Worm (Caenorhabditis elegans): ENCODE data around the gene tag-294.

Gene tag-294

ce11 chrX:5811997-5812562, 48.9 kb upstream of the tag-294 start (continued):
- TF ChIP-seq F37D6.2 (tag; optimal IDR thresholded peaks at IDR 0.05) (peak; percentile 76), aha-1 (tag) (peak; percentile 94), fkh-10 (GFP tag; optimal IDR thresholded peaks at IDR 0.05) (peak; percentile 55), mdl-1 (tag; optimal IDR thresholded peaks at IDR 0.05) (peak; percentile 64 to 93), madf-9 (GFP tag; conservative IDR thresholded peaks at IDR 0.05) (peak; percentile 65), R02D3.7 (tag; optimal IDR thresholded peaks at IDR 0.05) (no peak), nhr-77 (tag; optimal IDR thresholded peaks at IDR 0.05) (peak; percentile 19), unc-62 (GFP tag; optimal IDR thresholded peaks at IDR 0.05 in 1 of 2) (peak in 1 of 2 experiments; percentile 88), unc-62 (tag; optimal IDR thresholded peaks at IDR 0.05) (no peak), dmd-6 (GFP tag; IDR thresholded peaks at IDR 0.05) (peak; percentile 27; the same call in 1 of the 2 replicates), unc-130 (GFP tag; optimal IDR thresholded peaks at IDR 0.05) (no peak), dpl-1 (GFP tag; optimal IDR thresholded peaks at IDR 0.05) (peak; percentile 46), nhr-76 (tag; optimal IDR thresholded peaks at IDR 0.05) (no peak), unc-39 (tag; optimal IDR thresholded peaks at IDR 0.05) (no peak), zag-1 (tag; optimal IDR thresholded peaks at IDR 0.05) (no peak), nhr-237 (tag; optimal IDR thresholded peaks at IDR 0.05) (no peak), zip-11 (GFP tag; IDR thresholded peaks at IDR 0.05) (no peak), hif-1 (tag; optimal IDR thresholded peaks at IDR 0.05) (peak in 1 of 2 experiments; percentile 79), snpc-4 (tag; optimal IDR thresholded peaks at IDR 0.05) (no peak), spr-1 (tag; optimal IDR thresholded peaks at IDR 0.05) (peak; percentile 57)

ce11 chrX:5810677-5811076, 47.5 kb upstream of the tag-294 start:
- TF ChIP-seq snpc-1.2 (GFP tag; IDR thresholded peaks at IDR 0.05) (no peak), mdl-1 (tag; optimal IDR thresholded peaks at IDR 0.05) (peak in 1 of 2 experiments; percentile 38), fkh-10 (GFP tag; optimal IDR thresholded peaks at IDR 0.05) (no peak), hlh-30 (tag; optimal IDR thresholded peaks at IDR 0.05; ENCODE audit: insufficient read depth) (peak; percentile 17), aha-1 (tag) (peak; percentile 44), egl-43 (GFP tag; IDR thresholded peaks at IDR 0.05) (no peak), nhr-25 (tag; optimal IDR thresholded peaks at IDR 0.05; ENCODE audit: borderline replicate concordance, insufficient read depth) (peak; percentile 20), nhr-28 (tag; optimal IDR thresholded peaks at IDR 0.05) (peak; percentile 67), mep-1 (tag; optimal IDR thresholded peaks at IDR 0.05) (peak; percentile 31)

- TF ChIP-seq unc-62 (GFP tag; optimal IDR thresholded peaks at IDR 0.05 in 1 of 2) (peak in 1 of 2 experiments; percentile 77), unc-62 (tag; optimal IDR thresholded peaks at IDR 0.05) (no peak), daf-16 (GFP tag; optimal IDR thresholded peaks at IDR 0.05) (peak in 1 of 2 experiments; percentile 34), daf-16 (tag; optimal IDR thresholded peaks at IDR 0.05) (no peak), zip-2 (tag; optimal IDR thresholded peaks at IDR 0.05) (no peak)
Observed at ce11 chrX:5805872-5806472, 42.8 kb upstream of the tag-294 start, which contains the start of gene F13D11.3. Gene F13D11.3 (minus strand): TSS chrX:5805922.

ce11 chrX:5803492-5803891, 40.3 kb upstream of the tag-294 start:
- TF ChIP-seq nhr-25 (tag; optimal IDR thresholded peaks at IDR 0.05; ENCODE audit: borderline replicate concordance, insufficient read depth) (peak; percentile 81), zip-2 (tag; optimal IDR thresholded peaks at IDR 0.05) (no peak), unc-62 (GFP tag; optimal IDR thresholded peaks at IDR 0.05 in 1 of 2) (peak in 1 of 2 experiments; percentile 96), unc-62 (tag; optimal IDR thresholded peaks at IDR 0.05) (no peak)

- TF ChIP-seq cey-2 (tag; optimal IDR thresholded peaks at IDR 0.05; ENCODE audit: borderline replicate concordance, insufficient read depth) = no peak
- no peak for TF ChIP-seq dpl-1 (GFP tag; optimal IDR thresholded peaks at IDR 0.05)
- no peak for TF ChIP-seq tra-1 (GFP tag; IDR thresholded peaks at IDR 0.05)
- no peak for TF ChIP-seq dmd-6 (GFP tag; IDR thresholded peaks at IDR 0.05)
- TF ChIP-seq nhr-77 (tag; optimal IDR thresholded peaks at IDR 0.05) = no peak
- no peak for TF ChIP-seq snpc-4 (tag; optimal IDR thresholded peaks at IDR 0.05)
- TF ChIP-seq ceh-62 (tag; optimal IDR thresholded peaks at IDR 0.05) = no peak
- no peak for TF ChIP-seq Y75B8A.6 (GFP tag; IDR thresholded peaks at IDR 0.05)
- no peak for TF ChIP-seq aha-1 (tag)
- no peak for TF ChIP-seq F37D6.2 (tag; optimal IDR thresholded peaks at IDR 0.05)
- TF ChIP-seq lim-7 (GFP tag; IDR thresholded peaks at IDR 0.05) = no peak
- no peak for TF ChIP-seq mdl-1 (tag; optimal IDR thresholded peaks at IDR 0.05)
- TF ChIP-seq rbr-2 (tag; optimal IDR thresholded peaks at IDR 0.05) = no peak
- TF ChIP-seq snpc-1.2 (GFP tag; IDR thresholded peaks at IDR 0.05) = no peak
Observed at ce11 chrX:5802582-5802981, 39.4 kb upstream of the tag-294 start.

Data from whole organism, L4 larva.